Worm (Caenorhabditis elegans) whole organism, mixed stage, embryonic: ENCODE results near the gene srt-64.

Experiments
- M03D4.4 ChIP-seq: sonication (generic microtip); optimal IDR thresholded peaks from 2 replicates; lab custom pipeline; 2017; ENCODE audit warnings: mild to moderate bottlenecking, missing genetic modification characterization, missing compliant biosample characterization
- bed-3 ChIP-seq: fragments of 200-800 bp; sonication (Bioruptor generic); optimal IDR thresholded peaks from 3 replicates; lab custom pipeline; 2018; ENCODE audit warnings: mild to moderate bottlenecking, missing genetic modification characterization, moderate library complexity, missing compliant biosample characterization
- blmp-1 ChIP-seq: fragments of 150-350 bp; optimal IDR thresholded peaks from 2 replicates; lab custom pipeline; 2014; ENCODE audit warnings: missing biosample characterization, missing genetic modification characterization
- ceh-39 ChIP-seq: fragments of 150-350 bp; optimal IDR thresholded peaks from 2 replicates; lab custom pipeline; 2014; ENCODE audit warnings: missing biosample characterization, missing genetic modification characterization
- ceh-43 ChIP-seq: fragments of 200-800 bp; sonication (Bioruptor generic); optimal IDR thresholded peaks from 2 replicates; lab custom pipeline; 2018; ENCODE audit warnings: mild to moderate bottlenecking, missing genetic modification characterization, moderate library complexity, missing compliant biosample characterization
- ceh-83 ChIP-seq: fragments of 200-800 bp; sonication (Bioruptor generic); optimal IDR thresholded peaks from 2 replicates; lab custom pipeline; 2018; ENCODE audit warnings: mild to moderate bottlenecking, missing genetic modification characterization, missing compliant biosample characterization
- ces-1 ChIP-seq: fragments of 150-350 bp; optimal IDR thresholded peaks from 2 replicates; lab custom pipeline; 2014; ENCODE audit warnings: missing biosample characterization, missing genetic modification reagents, missing genetic modification characterization
- cnd-1 ChIP-seq: fragments of 200-800 bp; sonication (Bioruptor generic); optimal IDR thresholded peaks from 2 replicates; lab custom pipeline; 2018; ENCODE audit warnings: mild to moderate bottlenecking, missing genetic modification characterization, missing compliant biosample characterization
- drap-1 ChIP-seq: fragments of 200-800 bp; sonication (Bioruptor generic); optimal IDR thresholded peaks from 3 replicates; lab custom pipeline; 2018; ENCODE audit warnings: mild to moderate bottlenecking, missing genetic modification characterization, missing compliant biosample characterization
- elt-1 ChIP-seq: sonication (generic microtip); optimal IDR thresholded peaks from 2 replicates; lab custom pipeline; 2017; ENCODE audit warnings: missing genetic modification characterization, mild to moderate bottlenecking, missing compliant biosample characterization, antibody characterized with exemption, moderate library complexity, borderline replicate concordance; ENCODE audit not compliant: insufficient read depth
- flh-1 ChIP-seq: fragments of 200-800 bp; sonication (Bioruptor generic); optimal IDR thresholded peaks from 2 replicates; lab custom pipeline; 2018; ENCODE audit warnings: mild to moderate bottlenecking, missing genetic modification characterization, moderate library complexity, missing compliant biosample characterization
- ham-2 ChIP-seq: fragments of 200-800 bp; sonication (Bioruptor generic); optimal IDR thresholded peaks from 2 replicates; lab custom pipeline; 2018; ENCODE audit warnings: mild to moderate bottlenecking, missing genetic modification characterization, missing compliant biosample characterization
- hlh-1 ChIP-seq: fragments of 150-350 bp; optimal IDR thresholded peaks from 2 replicates; lab custom pipeline; 2014; ENCODE audit warnings: missing biosample characterization, missing genetic modification reagents, missing genetic modification characterization
- lin-13 ChIP-seq: fragments of 150-350 bp; optimal IDR thresholded peaks from 2 replicates; lab custom pipeline; 2014; ENCODE audit warnings: missing biosample characterization, missing genetic modification characterization
- lin-32 ChIP-seq: fragments of 200-800 bp; sonication (Bioruptor generic); optimal IDR thresholded peaks from 2 replicates; lab custom pipeline; 2018; ENCODE audit warnings: mild to moderate bottlenecking, missing genetic modification characterization, missing compliant biosample characterization
- lsy-2 ChIP-seq: fragments of 150-350 bp; optimal IDR thresholded peaks from 2 replicates; lab custom pipeline; 2014; ENCODE audit warnings: missing biosample characterization, missing genetic modification characterization
- mab-5 ChIP-seq: fragments of 150-350 bp; optimal IDR thresholded peaks from 2 replicates; lab custom pipeline; 2014; ENCODE audit warnings: missing biosample characterization, missing genetic modification characterization
- mep-1 ChIP-seq: fragments of 150-350 bp; optimal IDR thresholded peaks from 2 replicates; lab custom pipeline; 2017; ENCODE audit warnings: missing biosample characterization, missing genetic modification reagents, missing genetic modification characterization, inconsistent platforms
- mls-2 ChIP-seq: sonication (generic microtip); optimal IDR thresholded peaks from 2 replicates; lab custom pipeline; 2016; ENCODE audit warnings: mild to moderate bottlenecking, missing genetic modification characterization, moderate library complexity, missing compliant biosample characterization
- nhr-12 ChIP-seq: fragments of 150-350 bp; optimal IDR thresholded peaks from 2 replicates; lab custom pipeline; 2014; ENCODE audit warnings: missing biosample characterization, missing genetic modification characterization
- nhr-237 ChIP-seq: fragments of 150-350 bp; optimal IDR thresholded peaks from 2 replicates; lab custom pipeline; 2014; ENCODE audit warnings: missing biosample characterization, missing genetic modification characterization
- nhr-28 ChIP-seq: fragments of 150-350 bp; optimal IDR thresholded peaks from 2 replicates; lab custom pipeline; 2014; ENCODE audit warnings: missing biosample characterization, missing genetic modification characterization
- nhr-76 ChIP-seq: sonication (generic microtip); optimal IDR thresholded peaks from 2 replicates; lab custom pipeline; 2017; ENCODE audit warnings: missing biosample characterization, missing genetic modification characterization
- pha-4 ChIP-seq: fragments of 150-350 bp; optimal IDR thresholded peaks from 2 replicates; lab custom pipeline; 2018; ENCODE audit warnings: missing biosample characterization, missing genetic modification reagents, missing genetic modification characterization
- snpc-4 ChIP-seq: fragments of 150-350 bp; optimal IDR thresholded peaks from 2 replicates; lab custom pipeline; 2014; ENCODE audit warnings: missing biosample characterization, missing genetic modification characterization
- sptf-1 ChIP-seq: sonication (generic microtip); optimal IDR thresholded peaks from 2 replicates; lab custom pipeline; 2017; ENCODE audit warnings: mild to moderate bottlenecking, missing genetic modification characterization, moderate library complexity, missing compliant biosample characterization
- tbx-8 ChIP-seq: fragments of 200-800 bp; sonication (Bioruptor generic); optimal IDR thresholded peaks from 2 replicates; lab custom pipeline; 2018; ENCODE audit warnings: mild to moderate bottlenecking, missing genetic modification characterization, moderate library complexity, missing compliant biosample characterization
- unc-120 ChIP-seq: sonication (generic microtip); optimal IDR thresholded peaks from 2 replicates; lab custom pipeline; 2017; ENCODE audit warnings: missing genetic modification characterization, missing compliant biosample characterization; ENCODE audit not compliant: poor library complexity, severe bottlenecking
- unc-39 ChIP-seq: fragments of 150-350 bp; optimal IDR thresholded peaks from 2 replicates; lab custom pipeline; 2014; ENCODE audit warnings: missing biosample characterization, missing genetic modification characterization
- unc-62 ChIP-seq: fragments of 150-350 bp; optimal IDR thresholded peaks from 2 replicates; lab custom pipeline; 2014; ENCODE audit warnings: missing biosample characterization, missing genetic modification reagents, missing genetic modification characterization
- zip-8 ChIP-seq: fragments of 150-350 bp; optimal IDR thresholded peaks from 2 replicates; lab custom pipeline; 2014; ENCODE audit warnings: missing biosample characterization, missing genetic modification characterization
- ztf-11 ChIP-seq: fragments of 150-350 bp; optimal IDR thresholded peaks from 2 replicates; lab custom pipeline; 2014; ENCODE audit warnings: missing biosample characterization, missing genetic modification characterization

srt-64 gene

DNA sequence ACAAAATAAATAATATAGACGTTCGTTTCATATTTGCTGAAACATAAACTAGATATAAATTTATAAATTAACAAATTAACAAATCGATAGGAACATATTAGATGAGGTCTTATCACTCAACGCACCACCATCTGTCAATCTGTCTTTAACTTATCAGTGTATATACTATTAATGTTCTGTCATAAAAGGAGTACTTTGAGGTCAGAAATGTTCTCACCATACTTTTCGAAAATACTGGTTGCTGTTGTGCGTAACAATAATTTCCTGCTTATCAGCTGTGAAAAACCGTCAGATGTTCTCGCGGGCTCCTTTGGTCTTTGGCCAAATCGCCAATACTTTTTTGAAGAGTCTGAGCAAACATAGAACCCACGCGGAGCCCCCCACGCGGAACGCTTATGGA, 23.0 kb upstream of the srt-64 start, which contains the start of gene C03A7.13:
TSS of gene C03A7.13 (minus strand) at position 43 of the 400 bp plus-strand sequence.
- no peak for TF ChIP-seq pha-4
- no peak for TF ChIP-seq nhr-76 (tag; lab: Kevin White, UChicago)
- TF ChIP-seq zip-8 (tag; lab: Kevin White, UChicago), result no peak
- no peak for TF ChIP-seq nhr-28 (tag; lab: Kevin White, UChicago)
- TF ChIP-seq lin-13 (tag; lab: Kevin White, UChicago), result no peak
- TF ChIP-seq ham-2 (GFP tag; lab: Kevin White, UChicago), result no peak
- TF ChIP-seq ceh-39, result no peak
- TF ChIP-seq, all 35 proteins: peak for 0

- TF ChIP-seq nhr-76 (tag; lab: Kevin White, UChicago) (no peak), nhr-237 (tag; lab: Kevin White, UChicago) (no peak), ceh-83 (GFP tag; lab: Kevin White, UChicago) (no peak), lsy-2 (tag; lab: Kevin White, UChicago) (no peak), pha-4 (no peak), ztf-11 (tag; lab: Kevin White, UChicago) (no peak), ces-1 (GFP tag; lab: Kevin White, UChicago) (no peak), snpc-4 (tag; lab: Kevin White, UChicago) (no peak), cnd-1 (tag; lab: Kevin White, UChicago) (no peak), elt-1 (no peak), ceh-43 (GFP tag; lab: Kevin White, UChicago) (no peak)
These were observed 12.1 kb upstream of the srt-64 start, which contains the start of gene C03A7.2 for ce11 chrV:5181612-5182011. Gene C03A7.2 (plus strand): TSS chrV:5181912.

ce11 chrV:5178051-5178450, 8.6 kb upstream of the srt-64 start:
- TF ChIP-seq unc-39 (no peak), ceh-39 (no peak), unc-120 (tag; lab: Kevin White, UChicago) (no peak), blmp-1 (tag; lab: Kevin White, UChicago) (no peak), tbx-8 (no peak), flh-1 (GFP tag; lab: Kevin White, UChicago) (no peak), mls-2 (tag; lab: Kevin White, UChicago) (no peak), unc-62 (no peak), bed-3 (GFP tag; lab: Kevin White, UChicago) (no peak), elt-1 (no peak), M03D4.4 (tag; lab: Kevin White, UChicago) (no peak), hlh-1 (no peak), cnd-1 (tag; lab: Kevin White, UChicago) (no peak), lin-32 (GFP tag; lab: Kevin White, UChicago) (no peak), ham-2 (GFP tag; lab: Kevin White, UChicago) (no peak), nhr-237 (tag; lab: Kevin White, UChicago) (no peak), pha-4 (no peak), ceh-83 (GFP tag; lab: Kevin White, UChicago) (no peak), zip-8 (tag; lab: Kevin White, UChicago) (no peak)

DNA sequence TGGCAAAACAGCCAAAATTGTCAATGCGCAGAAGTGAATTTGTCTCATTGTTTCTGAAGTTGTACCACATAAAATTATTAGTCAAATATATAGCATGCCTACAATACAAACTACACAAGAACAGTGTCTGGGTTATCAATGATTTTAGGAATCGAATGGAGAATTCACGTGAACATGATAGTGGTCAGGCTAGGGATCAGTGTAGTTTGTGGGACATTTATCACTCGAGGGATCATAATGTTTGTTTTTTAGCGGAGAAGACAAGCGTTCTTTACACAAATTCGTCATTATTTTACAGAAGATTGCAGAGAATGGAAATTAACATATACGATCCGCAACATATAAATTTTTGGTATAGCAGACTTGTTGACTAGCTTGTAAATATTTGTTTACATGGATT, 7.7 kb upstream of the srt-64 start, which contains the start of gene ugt-51:
TSS of gene ugt-51 (minus strand) at position 101 of the 400 bp plus-strand sequence.
- TF ChIP-seq drap-1 (GFP tag; lab: Kevin White, UChicago), result no peak
- no peak for TF ChIP-seq zip-8 (tag; lab: Kevin White, UChicago)
- TF ChIP-seq sptf-1 (tag; lab: Kevin White, UChicago), result no peak
- no peak for TF ChIP-seq nhr-237 (tag; lab: Kevin White, UChicago)
- no peak for TF ChIP-seq ceh-83 (GFP tag; lab: Kevin White, UChicago)
- TF ChIP-seq ces-1 (GFP tag; lab: Kevin White, UChicago), result no peak
- no peak for TF ChIP-seq nhr-76 (tag; lab: Kevin White, UChicago)
- no peak for TF ChIP-seq mep-1
- TF ChIP-seq cnd-1 (tag; lab: Kevin White, UChicago), result no peak
- TF ChIP-seq flh-1 (GFP tag; lab: Kevin White, UChicago), result no peak
- no peak for TF ChIP-seq ceh-43 (GFP tag; lab: Kevin White, UChicago)
- no peak for TF ChIP-seq nhr-12 (tag; lab: Kevin White, UChicago)
- no peak for TF ChIP-seq mab-5 (tag; lab: Kevin White, UChicago)
- TF ChIP-seq bed-3 (GFP tag; lab: Kevin White, UChicago), result no peak
- no peak for TF ChIP-seq blmp-1 (tag; lab: Kevin White, UChicago)
- no peak for TF ChIP-seq ham-2 (GFP tag; lab: Kevin White, UChicago)
